Worm (Caenorhabditis elegans) whole organism, L2 larva: ENCODE measurements around the gene snt-1.
A peak's percentile ranks its signal among the peaks of the same experiment; 100 is the strongest.

Experiments
- C34F6.9 ChIP-seq: fragments of 150-350 bp; optimal IDR thresholded peaks from 2 replicates; lab custom pipeline; 2014; ENCODE audit warnings: missing biosample characterization, missing genetic modification characterization
- F13H6.1 ChIP-seq: sonication (generic microtip); optimal IDR thresholded peaks from 2 replicates; lab custom pipeline; 2016; ENCODE audit warnings: missing genetic modification characterization, missing compliant biosample characterization
- R02D3.7 ChIP-seq: fragments of 150-350 bp; optimal IDR thresholded peaks from 2 replicates; lab custom pipeline; 2014; ENCODE audit warnings: missing biosample characterization, missing genetic modification characterization
- Y55F3AM.14 ChIP-seq: fragments of 200-800 bp; sonication (Bioruptor generic); optimal IDR thresholded peaks from 2 replicates; lab custom pipeline; 2018; ENCODE audit warnings: mild to moderate bottlenecking, missing genetic modification characterization, missing compliant biosample characterization
- ZK546.5 ChIP-seq: sonication (generic microtip); optimal IDR thresholded peaks from 2 replicates; lab custom pipeline; 2017; ENCODE audit warnings: missing biosample characterization, missing genetic modification characterization
- alr-1 ChIP-seq: fragments of 150-350 bp; optimal IDR thresholded peaks from 2 replicates; lab custom pipeline; 2014; ENCODE audit warnings: missing biosample characterization, missing genetic modification characterization
- aly-2 ChIP-seq: fragments of 150-350 bp; optimal IDR thresholded peaks from 2 replicates; lab custom pipeline; 2014; ENCODE audit warnings: missing biosample characterization, missing genetic modification characterization
- ama-1 ChIP-seq: fragments of 150-350 bp; optimal IDR thresholded peaks from 2 replicates; lab custom pipeline; 2018; ENCODE audit warnings: inconsistent platforms
- blmp-1 ChIP-seq: sonication (generic microtip); optimal IDR thresholded peaks from 2 replicates; lab custom pipeline; 2017; ENCODE audit warnings: missing genetic modification characterization, mild to moderate bottlenecking, missing compliant biosample characterization, antibody characterized with exemption, moderate library complexity; ENCODE audit not compliant: insufficient read depth
- ceh-16 ChIP-seq: fragments of 150-350 bp; optimal IDR thresholded peaks from 2 replicates; lab custom pipeline; 2014; ENCODE audit warnings: missing biosample characterization, missing genetic modification characterization
- ceh-82 ChIP-seq: fragments of 150-350 bp; optimal IDR thresholded peaks from 2 replicates; lab custom pipeline; 2014; ENCODE audit warnings: missing biosample characterization, missing genetic modification characterization
- crh-2 ChIP-seq: sonication (generic microtip); optimal IDR thresholded peaks from 2 replicates; lab custom pipeline; 2017; ENCODE audit warnings: missing biosample characterization, missing genetic modification characterization
- egl-27 ChIP-seq: sonication (generic microtip); optimal IDR thresholded peaks from 3 replicates; lab custom pipeline; 2017; ENCODE audit warnings: missing biosample characterization, missing genetic modification reagents, missing genetic modification characterization
- elt-3 ChIP-seq: sonication (generic microtip); optimal IDR thresholded peaks from 2 replicates; lab custom pipeline; 2017; ENCODE audit warnings: missing biosample characterization, missing genetic modification characterization
- fos-1 ChIP-seq: fragments of 150-350 bp; optimal IDR thresholded peaks from 2 replicates; lab custom pipeline; 2014; ENCODE audit warnings: missing biosample characterization, missing genetic modification characterization
- gmeb-1 ChIP-seq: fragments of 150-350 bp; optimal IDR thresholded peaks from 2 replicates; lab custom pipeline; 2014; ENCODE audit warnings: missing biosample characterization, missing genetic modification characterization
- lin-11 ChIP-seq: fragments of 150-350 bp; sonication (generic microtip); optimal IDR thresholded peaks from 2 replicates; lab custom pipeline; 2014; ENCODE audit warnings: missing biosample characterization, missing genetic modification characterization, inconsistent platforms, mixed read lengths
- lsy-2 ChIP-seq, 2 experiments: fragments of 150-350 bp in 1 of 2; sonication (generic microtip) in 1 of 2; optimal IDR thresholded peaks; 2 replicates each; lab custom pipeline; 2014 to 2017; ENCODE audit warnings: missing biosample characterization in 2 of 2, missing genetic modification characterization in 2 of 2
- mab-5 ChIP-seq: fragments of 150-350 bp; optimal IDR thresholded peaks from 2 replicates; lab custom pipeline; 2014; ENCODE audit warnings: missing biosample characterization, missing genetic modification characterization
- mdl-1 ChIP-seq, 2 experiments: fragments of 150-350 bp in 1 of 2; sonication (generic microtip) in 1 of 2; optimal IDR thresholded peaks; 2 replicates each; lab custom pipeline; 2017; ENCODE audit warnings: missing biosample characterization in 2 of 2, missing genetic modification characterization in 2 of 2
- nhr-11 ChIP-seq: fragments of 150-350 bp; optimal IDR thresholded peaks from 2 replicates; lab custom pipeline; 2014; ENCODE audit warnings: missing biosample characterization, missing genetic modification characterization
- nhr-12 ChIP-seq: fragments of 150-350 bp; optimal IDR thresholded peaks from 2 replicates; lab custom pipeline; 2014; ENCODE audit warnings: missing biosample characterization, missing genetic modification characterization
- nhr-129 ChIP-seq: fragments of 150-350 bp; optimal IDR thresholded peaks from 2 replicates; lab custom pipeline; 2014; ENCODE audit warnings: missing biosample characterization, missing genetic modification characterization
- nhr-23 ChIP-seq: fragments of 150-350 bp; optimal IDR thresholded peaks from 2 replicates; lab custom pipeline; 2014; ENCODE audit warnings: missing biosample characterization, missing genetic modification reagents, missing genetic modification characterization
- nhr-25 ChIP-seq: fragments of 150-350 bp; sonication (generic microtip); optimal IDR thresholded peaks from 3 replicates; lab custom pipeline; 2014; ENCODE audit warnings: missing biosample characterization, missing genetic modification characterization
- nhr-6 ChIP-seq: fragments of 150-350 bp; optimal IDR thresholded peaks from 2 replicates; lab custom pipeline; 2014; ENCODE audit warnings: missing biosample characterization, missing genetic modification characterization
- nhr-77 ChIP-seq: fragments of 150-350 bp; optimal IDR thresholded peaks from 2 replicates; lab custom pipeline; 2014; ENCODE audit warnings: missing biosample characterization, missing genetic modification characterization
- peb-1 ChIP-seq: fragments of 150-350 bp; optimal IDR thresholded peaks from 2 replicates; lab custom pipeline; 2014; ENCODE audit warnings: missing biosample characterization, missing genetic modification characterization
- sem-4 ChIP-seq: fragments of 150-350 bp; optimal IDR thresholded peaks from 2 replicates; lab custom pipeline; 2014; ENCODE audit warnings: missing biosample characterization, missing genetic modification reagents, missing genetic modification characterization
- sma-3 ChIP-seq: sonication (generic microtip); optimal IDR thresholded peaks from 2 replicates; lab custom pipeline; 2016; ENCODE audit warnings: missing genetic modification reagents, missing genetic modification characterization, missing compliant biosample characterization
- snpc-4 ChIP-seq: fragments of 150-350 bp; optimal IDR thresholded peaks from 2 replicates; lab custom pipeline; 2014; ENCODE audit warnings: missing biosample characterization, missing genetic modification characterization
- unc-39 ChIP-seq: fragments of 150-350 bp; optimal IDR thresholded peaks from 2 replicates; lab custom pipeline; 2014; ENCODE audit warnings: missing biosample characterization, missing genetic modification characterization
- unc-55 ChIP-seq: fragments of 150-350 bp; sonication (generic microtip); optimal IDR thresholded peaks from 3 replicates; lab custom pipeline; 2014; ENCODE audit warnings: missing biosample characterization, missing genetic modification reagents, missing genetic modification characterization
- unc-62 ChIP-seq: fragments of 150-350 bp; optimal IDR thresholded peaks from 2 replicates; lab custom pipeline; 2014; ENCODE audit warnings: missing biosample characterization, missing genetic modification reagents, missing genetic modification characterization
- zag-1 ChIP-seq: fragments of 150-350 bp; optimal IDR thresholded peaks from 2 replicates; lab custom pipeline; 2014; ENCODE audit warnings: missing biosample characterization, missing genetic modification characterization
- ztf-1 ChIP-seq: fragments of 200-800 bp; sonication (Bioruptor generic); conservative IDR thresholded peaks from 2 replicates; pipeline ENCODE4 v1.3.6; 2022; ENCODE audit warnings: missing genetic modification characterization, missing compliant biosample characterization
- ztf-11 ChIP-seq: sonication (generic microtip); optimal IDR thresholded peaks from 2 replicates; lab custom pipeline; 2017; ENCODE audit warnings: missing biosample characterization, missing genetic modification characterization

snt-1 gene

DNA sequence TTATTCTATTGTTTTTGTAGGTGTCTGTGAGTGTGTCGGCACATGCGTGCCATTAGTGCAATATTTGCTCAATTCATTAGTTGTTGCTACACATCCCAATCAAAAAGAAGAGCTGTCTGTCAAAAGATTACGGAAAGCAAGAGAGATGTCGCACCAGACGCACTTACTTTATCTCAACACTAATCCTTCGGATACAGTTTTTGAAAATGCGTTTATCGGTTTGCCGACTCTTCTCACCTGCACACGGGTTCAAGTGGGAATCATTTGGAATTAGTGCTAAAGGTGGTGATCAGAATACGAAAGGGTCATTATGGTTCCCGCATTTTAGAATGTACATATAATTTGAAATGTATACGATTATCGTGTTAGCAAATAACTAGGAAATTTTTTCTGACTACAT lies 9.5 kb upstream of the snt-1 start:
- TF ChIP-seq egl-27 (tag; lab: Kevin White, UChicago) (no peak), ztf-11 (tag; lab: Kevin White, UChicago) (no peak), ama-1 (no peak), nhr-23 (tag; lab: Kevin White, UChicago) (no peak), R02D3.7 (no peak), unc-62 (GFP tag; lab: Kevin White, UChicago) (no peak)

DNA sequence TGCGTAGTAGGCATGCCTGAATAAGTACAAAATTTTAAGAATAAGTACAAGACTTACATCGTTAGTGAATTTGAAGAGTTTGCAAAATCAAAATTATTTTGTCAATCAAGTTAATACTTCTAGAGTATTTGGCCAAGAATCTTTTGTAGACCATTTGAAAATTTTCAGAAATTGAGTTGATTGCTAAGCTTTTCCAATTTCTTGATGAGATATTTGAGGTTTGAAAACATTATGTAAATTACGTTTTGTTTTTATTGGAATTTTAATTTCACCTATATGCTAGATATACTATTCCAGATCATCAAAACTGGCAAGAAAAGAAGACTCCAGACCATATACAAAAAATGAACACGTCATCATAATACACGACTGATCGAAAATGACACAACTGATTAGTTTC lies 7.7 kb upstream of the snt-1 start, which contains the start of gene tab-1:
Gene tab-1 (plus strand): TSS at position 301 of the 400 bp plus-strand sequence.
- TF ChIP-seq ceh-82 (tag; lab: Kevin White, UChicago) (no peak), aly-2 (no peak), unc-62 (GFP tag; lab: Kevin White, UChicago) (no peak), unc-55 (no peak), Y55F3AM.14 (no peak), ztf-1 (GFP tag; lab: Robert Waterston, UW) (no peak), sem-4 (tag; lab: Kevin White, UChicago) (no peak), mdl-1 (tag; optimal IDR thresholded peaks at IDR 0.05; lab: Kevin White, UChicago) (no peak), elt-3 (tag; lab: Kevin White, UChicago) (no peak), zag-1 (tag; lab: Kevin White, UChicago) (no peak), nhr-77 (tag; lab: Kevin White, UChicago) (no peak), peb-1 (tag; lab: Kevin White, UChicago) (no peak), nhr-6 (tag; lab: Kevin White, UChicago) (no peak), ceh-16 (no peak), F13H6.1 (tag; lab: Kevin White, UChicago) (no peak), mab-5 (tag; lab: Kevin White, UChicago) (no peak), fos-1 (no peak), nhr-12 (tag; lab: Kevin White, UChicago) (no peak), nhr-129 (no peak), nhr-25 (tag; lab: Kevin White, UChicago) (no peak)
- TF ChIP-seq, all 48 proteins: peak for 0

DNA sequence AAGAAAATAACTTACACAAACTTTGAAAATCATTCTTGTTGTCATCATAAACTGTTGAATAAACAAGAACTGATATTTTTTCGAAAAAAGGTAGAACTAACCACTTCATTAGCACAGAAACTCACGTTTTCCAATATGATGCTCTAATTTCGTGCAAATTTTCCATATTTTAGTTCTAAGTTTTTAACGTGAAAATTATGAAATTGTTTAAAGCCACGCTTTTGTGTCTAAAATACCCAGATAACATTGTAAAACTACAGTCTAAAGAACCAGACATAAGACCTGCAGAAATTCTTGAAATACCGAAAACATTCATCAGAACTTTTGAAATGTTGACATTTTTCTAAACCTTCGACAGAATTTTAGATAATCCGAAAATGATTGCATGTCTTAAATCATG lies 3.6 kb upstream of the snt-1 start, which contains the start of gene F31E8.5:
Gene F31E8.5 (minus strand): TSS at position 101 of the 400 bp plus-strand sequence.
- TF ChIP-seq blmp-1 (tag; lab: Kevin White, UChicago), result no peak
- no peak for TF ChIP-seq unc-39 (tag; lab: Kevin White, UChicago)
- no peak for TF ChIP-seq snpc-4 (tag; lab: Kevin White, UChicago)
- TF ChIP-seq alr-1, result no peak
- no peak for TF ChIP-seq mab-5 (tag; lab: Kevin White, UChicago)
- no peak for TF ChIP-seq nhr-12 (tag; lab: Kevin White, UChicago)
- TF ChIP-seq nhr-23 (tag; lab: Kevin White, UChicago), result no peak
- no peak for TF ChIP-seq F13H6.1 (tag; lab: Kevin White, UChicago)
- no peak for TF ChIP-seq fos-1
- no peak for TF ChIP-seq gmeb-1
- no peak for TF ChIP-seq aly-2
- TF ChIP-seq sma-3 (GFP tag; lab: Kevin White, UChicago), result no peak
- no peak for TF ChIP-seq ztf-1 (GFP tag; lab: Robert Waterston, UW)
- TF ChIP-seq ZK546.5, result no peak
- no peak for TF ChIP-seq crh-2

- TF ChIP-seq crh-2 (no peak), snpc-4 (tag; lab: Kevin White, UChicago) (no peak), nhr-129 (peak; percentile 40), C34F6.9 (tag; lab: Kevin White, UChicago) (peak; percentile 76), mab-5 (tag; lab: Kevin White, UChicago) (no peak), zag-1 (tag; lab: Kevin White, UChicago) (peak; percentile 55), nhr-11 (tag; lab: Kevin White, UChicago) (no peak), unc-55 (peak; percentile 82), F13H6.1 (tag; lab: Kevin White, UChicago) (peak; percentile 0), lsy-2 (tag; optimal IDR thresholded peaks at IDR 0.05; lab: Kevin White, UChicago) (peak in 1 of 2 experiments; percentile 38), lin-11 (tag; lab: Kevin White, UChicago) (peak; percentile 46), gmeb-1 (no peak)
- TF ChIP-seq, all 48 proteins: peak for 7
Observed at ce11 chrII:6808539-6808938, 2.2 kb upstream of the snt-1 start.
